Worm (Caenorhabditis elegans) whole organism, mixed stage, embryonic: ENCODE data around the gene dyf-7.

Experiments used
- blmp-1 ChIP-seq: fragments of 150-350 bp; optimal IDR thresholded peaks from 2 replicates; lab custom pipeline; 2014; ENCODE audit warnings: missing biosample characterization, missing genetic modification characterization
- ceh-39 ChIP-seq: fragments of 150-350 bp; optimal IDR thresholded peaks from 2 replicates; lab custom pipeline; 2014; ENCODE audit warnings: missing biosample characterization, missing genetic modification characterization
- elt-1 ChIP-seq: sonication (generic microtip); optimal IDR thresholded peaks from 2 replicates; lab custom pipeline; 2017; ENCODE audit warnings: missing genetic modification characterization, mild to moderate bottlenecking, missing compliant biosample characterization, antibody characterized with exemption, moderate library complexity, borderline replicate concordance; ENCODE audit not compliant: insufficient read depth
- elt-3 ChIP-seq: fragments of 150-350 bp; optimal IDR thresholded peaks from 2 replicates; lab custom pipeline; 2014; ENCODE audit warnings: missing biosample characterization, missing genetic modification characterization
- lin-13 ChIP-seq: fragments of 150-350 bp; optimal IDR thresholded peaks from 2 replicates; lab custom pipeline; 2014; ENCODE audit warnings: missing biosample characterization, missing genetic modification characterization
- mls-2 ChIP-seq: sonication (generic microtip); optimal IDR thresholded peaks from 2 replicates; lab custom pipeline; 2016; ENCODE audit warnings: mild to moderate bottlenecking, missing genetic modification characterization, moderate library complexity, missing compliant biosample characterization
- nhr-12 ChIP-seq: fragments of 150-350 bp; optimal IDR thresholded peaks from 2 replicates; lab custom pipeline; 2014; ENCODE audit warnings: missing biosample characterization, missing genetic modification characterization
- nhr-28 ChIP-seq: fragments of 150-350 bp; optimal IDR thresholded peaks from 2 replicates; lab custom pipeline; 2014; ENCODE audit warnings: missing biosample characterization, missing genetic modification characterization
- pha-4 ChIP-seq: fragments of 150-350 bp; optimal IDR thresholded peaks from 2 replicates; lab custom pipeline; 2018; ENCODE audit warnings: missing biosample characterization, missing genetic modification reagents, missing genetic modification characterization
- unc-62 ChIP-seq: fragments of 150-350 bp; optimal IDR thresholded peaks from 2 replicates; lab custom pipeline; 2014; ENCODE audit warnings: missing biosample characterization, missing genetic modification reagents, missing genetic modification characterization
- zip-8 ChIP-seq: fragments of 150-350 bp; optimal IDR thresholded peaks from 2 replicates; lab custom pipeline; 2014; ENCODE audit warnings: missing biosample characterization, missing genetic modification characterization
- ztf-11 ChIP-seq: fragments of 150-350 bp; optimal IDR thresholded peaks from 2 replicates; lab custom pipeline; 2014; ENCODE audit warnings: missing biosample characterization, missing genetic modification characterization

DNA sequence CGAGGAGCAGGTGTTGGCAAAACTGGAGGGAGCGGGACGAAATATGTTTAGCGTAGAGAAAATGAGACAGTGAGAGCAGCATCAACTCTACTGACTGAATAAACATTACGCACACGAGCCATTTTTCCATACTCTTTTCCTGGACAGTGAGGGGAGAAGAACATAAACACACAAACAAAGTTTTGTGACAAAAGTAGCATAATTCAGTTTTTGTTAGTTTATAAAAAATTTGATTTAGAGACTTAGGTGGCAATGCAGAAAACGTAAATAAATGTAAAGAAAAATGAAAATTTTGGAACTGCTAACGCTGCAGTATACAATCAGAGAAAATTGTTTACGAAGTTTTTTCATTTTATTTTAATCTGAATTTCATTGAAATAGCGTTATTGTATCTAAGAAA, 25.2 kb upstream of the dyf-7 start:
- no peak for TF ChIP-seq nhr-28
- no peak for TF ChIP-seq lin-13 (tag; lab: Kevin White, UChicago)
- TF ChIP-seq ceh-39 (tag; lab: Kevin White, UChicago): no peak
- TF ChIP-seq blmp-1 (tag; lab: Kevin White, UChicago): no peak
- TF ChIP-seq ztf-11 (tag; lab: Kevin White, UChicago): no peak
- no peak for TF ChIP-seq zip-8
- TF ChIP-seq elt-3 (tag; lab: Kevin White, UChicago): no peak
- TF ChIP-seq unc-62 (GFP tag; lab: Kevin White, UChicago): no peak
- TF ChIP-seq nhr-12 (tag; lab: Kevin White, UChicago): no peak
- TF ChIP-seq pha-4 (tag; lab: Kevin White, UChicago): no peak
- no peak for TF ChIP-seq elt-1 (tag; lab: Kevin White, UChicago)
- no peak for TF ChIP-seq mls-2 (tag; lab: Kevin White, UChicago)
